Worm (Caenorhabditis elegans): Measurements from ENCODE around the gene baz-2.

baz-2 gene

ce11 chrIII:7672411-7672810 lies 16.6 kb upstream of the baz-2 start:
- TF ChIP-seq ahr-1 (tag; optimal IDR thresholded peaks at IDR 0.05) = no peak
- TF ChIP-seq ceh-22 (tag; optimal IDR thresholded peaks at IDR 0.05) = no peak
- TF ChIP-seq sox-2 (GFP tag; IDR thresholded peaks at IDR 0.05) = no peak
- TF ChIP-seq ceh-19 (GFP tag; optimal IDR thresholded peaks at IDR 0.05) = no peak
- no peak for TF ChIP-seq ceh-24 (tag; optimal IDR thresholded peaks at IDR 0.05)
- TF ChIP-seq ceh-31 (tag; optimal IDR thresholded peaks at IDR 0.05) = no peak
- no peak for TF ChIP-seq zip-5 (tag; optimal IDR thresholded peaks at IDR 0.05)
- no peak for TF ChIP-seq ztf-16 (tag; optimal IDR thresholded peaks at IDR 0.05)
- no peak for TF ChIP-seq ama-1 (optimal IDR thresholded peaks at IDR 0.05)
- TF ChIP-seq lin-11 (tag; optimal IDR thresholded peaks at IDR 0.05) = no peak
- TF ChIP-seq ceh-48 (tag; optimal IDR thresholded peaks at IDR 0.05) = no peak
- TF ChIP-seq nhr-232 (tag; optimal IDR thresholded peaks at IDR 0.05) = no peak
- TF ChIP-seq npax-4 (tag; optimal IDR thresholded peaks at IDR 0.05) = no peak
- TF ChIP-seq unc-42 (tag; optimal IDR thresholded peaks at IDR 0.05) = no peak
- no peak for TF ChIP-seq dmd-4 (tag; optimal IDR thresholded peaks at IDR 0.05; ENCODE audit: borderline replicate concordance)
- no peak for TF ChIP-seq T23F11.4 (GFP tag; optimal IDR thresholded peaks at IDR 0.05)
- TF ChIP-seq C38D4.7 (GFP tag; optimal IDR thresholded peaks at IDR 0.05) = no peak
- TF ChIP-seq dve-1 (tag; optimal IDR thresholded peaks at IDR 0.05) = no peak

ce11 chrIII:7665928-7666327 lies 10.1 kb upstream of the baz-2 start:
- TF ChIP-seq nhr-11 (tag; optimal IDR thresholded peaks at IDR 0.05) (no peak), zip-5 (tag; optimal IDR thresholded peaks at IDR 0.05) (no peak), pag-3 (tag; optimal IDR thresholded peaks at IDR 0.05; ENCODE audit: borderline replicate concordance) (no peak)

ce11 chrIII:7661978-7662377 lies 6.1 kb upstream of the baz-2 start, which contains the start of gene lido-18:
Gene lido-18, plus strand, starts transcription at chrIII:7662278.
- TF ChIP-seq ahr-1 (tag; optimal IDR thresholded peaks at IDR 0.05) (no peak), C08G9.2 (tag; optimal IDR thresholded peaks at IDR 0.05) (no peak), unc-3 (GFP tag; conservative IDR thresholded peaks at IDR 0.05) (no peak), unc-3 (tag; optimal IDR thresholded peaks at IDR 0.05) (no peak), ttx-3 (tag; optimal IDR thresholded peaks at IDR 0.05) (no peak), ceh-22 (tag; optimal IDR thresholded peaks at IDR 0.05) (no peak), C38D4.7 (GFP tag; optimal IDR thresholded peaks at IDR 0.05) (no peak), F13H6.1 (tag; optimal IDR thresholded peaks at IDR 0.05) (no peak), ceh-31 (tag; optimal IDR thresholded peaks at IDR 0.05) (no peak), eyg-1 (tag; optimal IDR thresholded peaks at IDR 0.05) (no peak), ceh-30 (tag; optimal IDR thresholded peaks at IDR 0.05) (no peak)

- TF ChIP-seq ceh-14 (tag; optimal IDR thresholded peaks at IDR 0.05) = no peak
These were observed 5.3 kb upstream of the baz-2 start for ce11 chrIII:7661162-7661561.

DNA sequence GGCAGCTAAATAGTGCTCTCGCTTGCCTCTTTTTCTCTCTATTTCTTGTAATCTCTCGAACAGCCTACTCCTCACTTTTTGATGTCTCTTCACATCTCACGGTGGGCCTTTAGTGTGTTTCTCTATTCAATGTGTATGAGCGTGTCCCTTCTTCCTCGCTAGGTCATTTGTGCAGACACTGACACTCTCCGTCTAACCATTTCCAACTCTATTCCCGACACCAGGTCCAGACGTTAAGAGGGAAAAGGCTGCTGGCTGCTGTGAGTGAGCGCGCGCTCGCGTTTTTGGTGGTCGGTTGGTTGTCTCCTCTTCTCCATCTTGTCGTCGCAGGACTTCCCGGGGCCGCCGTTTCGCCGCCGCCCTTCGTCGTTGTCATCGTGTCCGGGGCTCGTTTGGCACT lies 3.6 kb upstream of the baz-2 start:
- TF ChIP-seq ceh-6 (GFP tag; optimal IDR thresholded peaks at IDR 0.05) = peak; percentile 39
- peak; percentile 15 for TF ChIP-seq fkh-6 (tag; optimal IDR thresholded peaks at IDR 0.05)
- TF ChIP-seq ahr-1 (tag; optimal IDR thresholded peaks at IDR 0.05) = no peak
- TF ChIP-seq sdc-2 (tag; optimal IDR thresholded peaks at IDR 0.05) = peak; percentile 60
- peak; percentile 54 for TF ChIP-seq pros-1 (tag; optimal IDR thresholded peaks at IDR 0.05)
- no peak for TF ChIP-seq ceh-24 (tag; optimal IDR thresholded peaks at IDR 0.05)
- no peak for TF ChIP-seq K02D7.2 (tag; optimal IDR thresholded peaks at IDR 0.05)
- no peak for TF ChIP-seq dve-1 (tag; optimal IDR thresholded peaks at IDR 0.05)
- peak; percentile 60 for TF ChIP-seq C08G9.2 (tag; optimal IDR thresholded peaks at IDR 0.05)
- no peak for TF ChIP-seq pqm-1 (tag; optimal IDR thresholded peaks at IDR 0.05)
- no peak for TF ChIP-seq unc-3 (GFP tag; conservative IDR thresholded peaks at IDR 0.05)
- TF ChIP-seq unc-3 (tag; optimal IDR thresholded peaks at IDR 0.05) = no peak
- peak; percentile 48 for TF ChIP-seq unc-86 (tag; optimal IDR thresholded peaks at IDR 0.05)
- no peak for TF ChIP-seq ceh-9 (tag; optimal IDR thresholded peaks at IDR 0.05)
- TF ChIP-seq pha-2 (tag; optimal IDR thresholded peaks at IDR 0.05) = peak; percentile 17
- TF ChIP-seq eyg-1 (tag; optimal IDR thresholded peaks at IDR 0.05) = no peak
- TF ChIP-seq hlh-8 (tag; optimal IDR thresholded peaks at IDR 0.05) = peak; percentile 48
- TF ChIP-seq pax-1 (tag; optimal IDR thresholded peaks at IDR 0.05) = no peak
- peak; percentile 66 for TF ChIP-seq ref-2 (tag; optimal IDR thresholded peaks at IDR 0.05)
- peak; percentile 48 for TF ChIP-seq ceh-18 (tag; optimal IDR thresholded peaks at IDR 0.05)
- TF ChIP-seq ceh-14 (tag; optimal IDR thresholded peaks at IDR 0.05) = peak; percentile 68
- peak; percentile 42 for TF ChIP-seq F13H6.1 (tag; optimal IDR thresholded peaks at IDR 0.05)
- TF ChIP-seq unc-42 (tag; optimal IDR thresholded peaks at IDR 0.05) = peak; percentile 34
- TF ChIP-seq syd-9 (tag; optimal IDR thresholded peaks at IDR 0.05) = no peak
- TF ChIP-seq dmd-4 (tag; optimal IDR thresholded peaks at IDR 0.05; ENCODE audit: borderline replicate concordance) = peak; percentile 25
- peak; percentile 88 for TF ChIP-seq tbx-2 (tag; optimal IDR thresholded peaks at IDR 0.05)
- TF ChIP-seq ztf-16 (tag; optimal IDR thresholded peaks at IDR 0.05) = no peak
- no peak for TF ChIP-seq lim-6 (tag; optimal IDR thresholded peaks at IDR 0.05)
- TF ChIP-seq elt-4 (tag; optimal IDR thresholded peaks at IDR 0.05) = no peak
